Fruit fly (Drosophila melanogaster) whole organism, embryonic: Measurements from ENCODE around the gene Nubp1.

Experiments
- Ada2b ChIP-seq: fragments of 200-800 bp; sonication (Bioruptor generic); IDR thresholded peaks from 2 replicates; pipeline ENCODE4 v1.3.6; 2022; ENCODE audit warnings: missing biosample characterization, missing genetic modification characterization
- Bdp1 ChIP-seq: fragments of 200-800 bp; sonication (Bioruptor generic); optimal IDR thresholded peaks from 3 replicates; lab custom pipeline; 2016; ENCODE audit warnings: missing biosample characterization, missing genetic modification characterization
- Blimp-1 ChIP-seq: fragments of 200-800 bp; sonication (Bioruptor generic); optimal IDR thresholded peaks from 3 replicates; lab custom pipeline; 2018; ENCODE audit warnings: missing biosample characterization, missing genetic modification characterization, mild to moderate bottlenecking, moderate library complexity, missing genetic modification reagents
- CG11723 ChIP-seq: fragments of 200-800 bp; sonication (Bioruptor generic); optimal IDR thresholded peaks from 2 replicates; lab custom pipeline; 2017; ENCODE audit warnings: missing biosample characterization, mild to moderate bottlenecking, missing genetic modification characterization
- CG13287 ChIP-seq: fragments of 200-800 bp; sonication (Bioruptor generic); IDR thresholded peaks from 2 replicates; pipeline ENCODE4 v1.3.6; 2022; ENCODE audit warnings: missing biosample characterization, missing genetic modification characterization; ENCODE audit not compliant: partially characterized antibody
- CG13624 ChIP-seq: fragments of 200-800 bp; sonication (Bioruptor generic); optimal IDR thresholded peaks from 2 replicates; lab custom pipeline; 2016; ENCODE audit warnings: missing biosample characterization, missing genetic modification characterization
- CG16863 ChIP-seq: fragments of 200-800 bp; sonication (Bioruptor generic); optimal IDR thresholded peaks from 3 replicates; lab custom pipeline; 2016; ENCODE audit warnings: missing biosample characterization, missing genetic modification characterization
- CG2202 ChIP-seq: fragments of 200-800 bp; sonication (Bioruptor generic); optimal IDR thresholded peaks from 2 replicates; lab custom pipeline; 2018; ENCODE audit warnings: missing biosample characterization, mild to moderate bottlenecking, missing genetic modification characterization
- CG32532 ChIP-seq: fragments of 200-800 bp; sonication (Bioruptor generic); IDR thresholded peaks from 2 replicates; pipeline ENCODE4 v1.3.6; 2022; ENCODE audit warnings: missing biosample characterization, missing genetic modification characterization
- CG43689 ChIP-seq: fragments of 200-800 bp; sonication (Bioruptor generic); IDR thresholded peaks from 2 replicates; pipeline ENCODE4 v1.3.6; 2022; ENCODE audit warnings: missing biosample characterization, missing genetic modification characterization
- CG7745 ChIP-seq: fragments of 200-800 bp; sonication (Bioruptor generic); optimal IDR thresholded peaks from 2 replicates; lab custom pipeline; 2018; ENCODE audit warnings: missing biosample characterization, mild to moderate bottlenecking, missing genetic modification characterization, moderate library complexity
- CG8281 ChIP-seq: fragments of 200-800 bp; sonication (Bioruptor generic); optimal IDR thresholded peaks from 2 replicates; lab custom pipeline; 2018; ENCODE audit warnings: missing biosample characterization, mild to moderate bottlenecking, missing genetic modification characterization, moderate library complexity
- CG9817 ChIP-seq: fragments of 200-800 bp; sonication (Bioruptor generic); optimal IDR thresholded peaks from 2 replicates; lab custom pipeline; 2018; ENCODE audit warnings: missing biosample characterization, mild to moderate bottlenecking, missing genetic modification characterization, moderate library complexity
- CTCF ChIP-seq: fragments of 200-800 bp; sonication (Bioruptor generic); optimal IDR thresholded peaks from 2 replicates; lab custom pipeline; 2017; ENCODE audit warnings: missing biosample characterization, mild to moderate bottlenecking, missing genetic modification characterization, moderate library complexity
- Doc3 ChIP-seq: fragments of 200-800 bp; sonication (Bioruptor generic); IDR thresholded peaks from 3 replicates; pipeline ENCODE4 v1.3.6; 2022; ENCODE audit warnings: missing biosample characterization, missing genetic modification characterization; ENCODE audit not compliant: partially characterized antibody
- E2f2 ChIP-seq: fragments of 200-800 bp; sonication (Bioruptor generic); IDR thresholded peaks from 2 replicates; pipeline ENCODE4 v1.3.6; 2022; ENCODE audit warnings: missing biosample characterization, missing genetic modification characterization
- ERR ChIP-seq: fragments of 200-800 bp; sonication (Bioruptor generic); optimal IDR thresholded peaks from 2 replicates; lab custom pipeline; 2016; ENCODE audit warnings: missing biosample characterization, missing genetic modification characterization
- Eip74EF ChIP-seq, 2 experiments: fragments of 200-800 bp in 1 of 2; fragments of >200 bp in 1 of 2; sonication (Bioruptor generic) in 1 of 2; optimal IDR thresholded peaks; 2 replicates each; lab custom pipeline; 2017 to 2019; ENCODE audit warnings: missing biosample characterization in 2 of 2, missing genetic modification characterization in 2 of 2, mild to moderate bottlenecking in 1 of 2, moderate library complexity in 1 of 2
- Ets65A ChIP-seq: fragments of 200-800 bp; sonication (Bioruptor generic); peaks from one replicate; lab custom pipeline; 2016; ENCODE audit warnings: missing biosample characterization, missing genetic modification characterization
- Hey ChIP-seq: fragments of 200-800 bp; sonication (Bioruptor generic); optimal IDR thresholded peaks from 3 replicates; lab custom pipeline; 2018; ENCODE audit warnings: missing biosample characterization, mild to moderate bottlenecking, missing genetic modification characterization
- Hr51 ChIP-seq, 2 experiments: fragments of 200-800 bp; sonication (Bioruptor generic); optimal IDR thresholded peaks; 2 replicates in 1 of 2; 3 replicates in 1 of 2; lab custom pipeline; 2016 to 2018; ENCODE audit warnings: missing biosample characterization in 2 of 2, missing genetic modification characterization in 2 of 2, mild to moderate bottlenecking in 1 of 2, moderate library complexity in 1 of 2
- Hsf ChIP-seq: fragments of 200-800 bp; sonication (Bioruptor generic); optimal IDR thresholded peaks from 3 replicates; lab custom pipeline; 2016; ENCODE audit warnings: missing biosample characterization, missing genetic modification characterization
- Lhr ChIP-seq: fragments of 200-800 bp; sonication (Bioruptor generic); optimal IDR thresholded peaks from 3 replicates; lab custom pipeline; 2017; ENCODE audit warnings: mild to moderate bottlenecking, missing biosample characterization, missing genetic modification reagents, missing genetic modification characterization
- MBD-R2 ChIP-seq: fragments of 200-800 bp; sonication (Bioruptor generic); IDR thresholded peaks from 2 replicates; pipeline ENCODE4 v1.3.6; 2022; ENCODE audit warnings: missing biosample characterization, missing genetic modification characterization
- Oaz ChIP-seq: fragments of 200-800 bp; sonication (Bioruptor generic); IDR thresholded peaks from 2 replicates; pipeline ENCODE4 v1.3.6; 2022; ENCODE audit warnings: missing biosample characterization, missing genetic modification characterization
- Opbp ChIP-seq: fragments of 200-800 bp; sonication (Bioruptor generic); IDR thresholded peaks from 3 replicates; pipeline ENCODE4 v1.3.6; 2022; ENCODE audit warnings: missing biosample characterization, missing genetic modification characterization; ENCODE audit not compliant: partially characterized antibody
- Stat92E ChIP-seq, 3 experiments: fragments of >200 bp in 2 of 3; fragments of 200-800 bp in 1 of 3; sonication (Bioruptor generic) in 1 of 3; optimal IDR thresholded peaks; 2 replicates each; lab custom pipeline; 2017 to 2019; ENCODE audit warnings: missing biosample characterization in 3 of 3, missing genetic modification characterization in 3 of 3, mild to moderate bottlenecking in 1 of 3, moderate library complexity in 1 of 3
- amos ChIP-seq: fragments of 200-800 bp; sonication (Bioruptor generic); IDR thresholded peaks from 2 replicates; pipeline ENCODE4 v1.3.6; 2022; ENCODE audit warnings: missing biosample characterization, missing genetic modification characterization; ENCODE audit not compliant: partially characterized antibody
- ap ChIP-seq: fragments of 200-800 bp; sonication (Bioruptor generic); IDR thresholded peaks from 2 replicates; pipeline ENCODE4 v1.3.6; 2022; ENCODE audit warnings: missing biosample characterization, missing genetic modification characterization
- dimm ChIP-seq: fragments of 200-800 bp; sonication (Bioruptor generic); IDR thresholded peaks from 2 replicates; pipeline ENCODE4 v1.3.6; 2022; ENCODE audit warnings: missing biosample characterization, missing genetic modification characterization
- disco-r ChIP-seq: fragments of 200-800 bp; sonication (Bioruptor generic); optimal IDR thresholded peaks from 2 replicates; lab custom pipeline; 2016; ENCODE audit warnings: missing biosample characterization, missing genetic modification characterization
- ewg ChIP-seq: fragments of 200-800 bp; sonication (Bioruptor generic); optimal IDR thresholded peaks from 3 replicates; lab custom pipeline; 2017; ENCODE audit warnings: mild to moderate bottlenecking, missing biosample characterization, missing genetic modification reagents, missing genetic modification characterization
- jing ChIP-seq: fragments of 200-800 bp; sonication (Bioruptor generic); optimal IDR thresholded peaks from 2 replicates; lab custom pipeline; 2018; ENCODE audit warnings: missing biosample characterization, mild to moderate bottlenecking, missing genetic modification characterization
- jumu ChIP-seq: fragments of 200-800 bp; sonication (Bioruptor generic); optimal IDR thresholded peaks from 3 replicates; lab custom pipeline; 2016; ENCODE audit warnings: missing biosample characterization, missing genetic modification characterization
- klu ChIP-seq: fragments of 200-800 bp; sonication (Bioruptor generic); IDR thresholded peaks from 2 replicates; pipeline ENCODE4 v1.3.6; 2022; ENCODE audit warnings: missing biosample characterization, missing genetic modification characterization
- kni ChIP-seq: fragments of 200-800 bp; sonication (Bioruptor generic); optimal IDR thresholded peaks from 3 replicates; lab custom pipeline; 2017; ENCODE audit warnings: mild to moderate bottlenecking, missing biosample characterization, missing genetic modification reagents, missing genetic modification characterization
- lab ChIP-seq: fragments of 200-800 bp; sonication (Bioruptor generic); optimal IDR thresholded peaks from 3 replicates; lab custom pipeline; 2017; ENCODE audit warnings: missing biosample characterization, missing genetic modification characterization, mild to moderate bottlenecking, moderate library complexity, missing genetic modification reagents
- lbe ChIP-seq: fragments of 200-800 bp; sonication (Bioruptor generic); optimal IDR thresholded peaks from 2 replicates; lab custom pipeline; 2016; ENCODE audit warnings: missing biosample characterization, mild to moderate bottlenecking, missing genetic modification characterization
- lola ChIP-seq, 3 experiments: fragments of >200 bp in 2 of 3; fragments of 200-800 bp in 1 of 3; sonication (Bioruptor generic) in 1 of 3; optimal IDR thresholded peaks; 2 replicates each; lab custom pipeline; 2017 to 2019; ENCODE audit warnings: missing biosample characterization in 3 of 3, missing genetic modification characterization in 3 of 3, mild to moderate bottlenecking in 1 of 3, moderate library complexity in 1 of 3
- mirr ChIP-seq: fragments of 200-800 bp; sonication (Bioruptor generic); optimal IDR thresholded peaks from 3 replicates; lab custom pipeline; 2018; ENCODE audit warnings: missing biosample characterization, mild to moderate bottlenecking, missing genetic modification characterization
- nerfin-1 ChIP-seq: fragments of 200-800 bp; sonication (Bioruptor generic); optimal IDR thresholded peaks from 3 replicates; lab custom pipeline; 2019; ENCODE audit warnings: missing biosample characterization, mild to moderate bottlenecking, missing genetic modification characterization, moderate library complexity
- pan ChIP-seq, 4 experiments: fragments of >200 bp in 3 of 4; fragments of 200-800 bp in 1 of 4; sonication (Bioruptor generic) in 1 of 4; optimal IDR thresholded peaks in 3 of 4; IDR thresholded peaks in 1 of 4; 2 replicates each; pipeline versions ENCODE4 v1.3.6 to Lab custom; 2017 to 2022; ENCODE audit warnings: missing biosample characterization in 2 of 4, missing genetic modification characterization in 2 of 4, mixed read lengths in 1 of 4
- pnt ChIP-seq: fragments of 200-800 bp; sonication (Bioruptor generic); optimal IDR thresholded peaks from 3 replicates; lab custom pipeline; 2016; ENCODE audit warnings: missing biosample characterization, missing genetic modification characterization
- scrt ChIP-seq: fragments of 200-800 bp; sonication (Bioruptor generic); optimal IDR thresholded peaks from 2 replicates; lab custom pipeline; 2018; ENCODE audit warnings: missing biosample characterization, mild to moderate bottlenecking, missing genetic modification characterization, moderate library complexity
- sqz ChIP-seq: fragments of 200-800 bp; sonication (Bioruptor generic); optimal IDR thresholded peaks from 3 replicates; lab custom pipeline; 2018; ENCODE audit warnings: missing biosample characterization, mild to moderate bottlenecking, missing genetic modification characterization
- twi ChIP-seq: fragments of 200-800 bp; optimal IDR thresholded peaks from 2 replicates; lab custom pipeline; 2019; ENCODE audit warnings: missing biosample characterization, mild to moderate bottlenecking, missing genetic modification characterization, moderate library complexity
- yki ChIP-seq: fragments of >200 bp; optimal IDR thresholded peaks from 3 replicates; lab custom pipeline; 2018

Nubp1 gene

DNA sequence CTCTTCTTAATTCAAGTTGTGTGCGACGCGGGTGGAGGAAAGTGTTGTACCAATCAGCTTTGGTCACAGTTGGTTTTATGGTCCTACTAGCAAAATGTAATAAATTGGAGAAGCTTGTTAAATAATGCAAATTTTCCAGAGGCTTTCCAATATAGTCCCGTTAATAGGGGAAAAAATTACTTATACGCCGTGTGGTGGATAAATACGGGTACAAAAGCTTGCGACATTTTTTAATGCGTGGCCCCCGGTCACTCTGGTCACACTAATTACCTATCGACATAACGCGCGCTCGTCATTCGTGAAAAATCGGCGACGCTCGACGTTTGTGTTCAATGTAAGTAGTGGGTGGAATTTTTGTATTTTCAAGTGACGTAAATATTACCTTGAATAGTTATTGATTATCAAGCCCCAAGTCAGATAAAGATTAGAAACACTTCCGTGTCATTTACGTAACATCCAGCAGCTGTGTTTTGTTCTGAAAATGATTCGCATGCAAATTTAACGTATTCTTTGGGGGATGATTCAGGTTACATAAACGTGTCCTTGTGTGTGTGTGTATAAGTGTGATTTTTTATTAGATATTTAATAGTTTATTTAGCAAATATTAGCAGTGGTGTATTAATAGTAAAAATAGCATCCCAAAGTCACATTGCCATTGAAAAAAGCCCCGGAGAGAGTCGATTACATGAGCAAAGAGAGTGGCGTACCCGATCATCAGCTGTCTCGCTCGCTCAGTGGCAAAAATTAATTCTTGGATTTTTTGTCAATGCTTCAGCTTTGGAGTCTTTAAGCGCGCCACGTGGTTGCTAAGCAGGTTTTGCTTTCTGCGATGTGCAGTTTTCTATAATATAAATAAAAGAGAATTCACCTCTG is 12.5 kb upstream of the Nubp1 start, which contains the start of gene Cyt-c-p (continued):
- TF ChIP-seq Blimp-1 (GFP tag; lab: Kevin White, UChicago) (peak; percentile 39), pnt (GFP tag; lab: Kevin White, UChicago) (no peak), Ets65A (GFP tag; lab: Kevin White, UChicago) (no peak), Doc3 (GFP tag; lab: Robert Waterston, UW) (peak; percentile 47; the same call in 1 of the 3 replicates), yki (lab: Kevin White, UChicago) (no peak), lab (GFP tag; lab: Kevin White, UChicago) (peak; percentile 64), jing (GFP tag; lab: Kevin White, UChicago) (no peak), nerfin-1 (tag; lab: Kevin White, UChicago) (peak; percentile 19), CG8281 (tag; lab: Kevin White, UChicago) (no peak), Hr51 (GFP tag; optimal IDR thresholded peaks at IDR 0.05; lab: Kevin White, UChicago) (peak in 1 of 2 experiments; percentile 16), ap (GFP tag; lab: Robert Waterston, UW) (no peak), Hsf (GFP tag; lab: Kevin White, UChicago) (peak; percentile 2), CG9817 (tag; lab: Kevin White, UChicago) (no peak), ERR (GFP tag; lab: Kevin White, UChicago) (peak; percentile 7), Lhr (GFP tag; lab: Kevin White, UChicago) (peak; percentile 93), Oaz (GFP tag; lab: Robert Waterston, UW) (no peak), lola (GFP tag; optimal IDR thresholded peaks at IDR 0.05; lab: Kevin White, UChicago) (peak in 1 of 3 experiments; percentile 3), Opbp (peak; percentile 55; the same call in 1 of the 3 replicates), mirr (GFP tag; lab: Kevin White, UChicago) (peak; percentile 33), CG11723 (GFP tag; lab: Kevin White, UChicago) (no peak), CTCF (peak; percentile 36), CG2202 (tag; lab: Kevin White, UChicago) (no peak), Hey (tag; lab: Kevin White, UChicago) (no peak), amos (peak; percentile 64; the same call in 1 of the 2 replicates), Bdp1 (GFP tag; lab: Kevin White, UChicago) (peak; percentile 32), lbe (GFP tag; lab: Kevin White, UChicago) (no peak), twi (tag; lab: Kevin White, UChicago) (no peak), CG7745 (tag; lab: Kevin White, UChicago) (no peak), E2f2 (peak; percentile 99), ewg (GFP tag; lab: Kevin White, UChicago) (peak; percentile 1), Eip74EF (GFP tag; optimal IDR thresholded peaks at IDR 0.05; lab: Kevin White, UChicago) (peak in 1 of 2 experiments; percentile 77), kni (no peak), Stat92E (GFP tag; optimal IDR thresholded peaks at IDR 0.05; lab: Kevin White, UChicago) (peak in 1 of 3 experiments; percentile 17), CG32532 (GFP tag; lab: Robert Waterston, UW) (peak; percentile 7; the same call in 1 of the 2 replicates), klu (GFP tag; lab: Robert Waterston, UW) (0 out of 2 replicates have a peak, but pooled peaks have one; percentile 50), dimm (GFP tag; lab: Robert Waterston, UW) (no peak), disco-r (peak; percentile 25), Ada2b (GFP tag; lab: Robert Waterston, UW) (no peak), CG13624 (GFP tag; lab: Kevin White, UChicago) (peak; percentile 70), jumu (GFP tag; lab: Kevin White, UChicago) (no peak), CG16863 (peak; percentile 13), pan (optimal IDR thresholded peaks at IDR 0.05; lab: Kevin White, UChicago) (no peak), pan (GFP tag; optimal IDR thresholded peaks at IDR 0.05 in 1 of 2, IDR thresholded peaks at IDR 0.05 in 1 of 2) (no peak), scrt (GFP tag; lab: Kevin White, UChicago) (peak; percentile 53), CG13287 (peak; percentile 72), CG43689 (no peak), MBD-R2 (peak; percentile 60), sqz (GFP tag; lab: Kevin White, UChicago) (no peak)
